Worm (Caenorhabditis elegans): Measurements from ENCODE around the gene T11F8.5.
"Not testable (repeated sequence)": the region's sequence is repeated elsewhere in the genome, so short reads cannot be mapped to it uniquely, and the experiment has no call there.

T11F8.5 gene

DNA sequence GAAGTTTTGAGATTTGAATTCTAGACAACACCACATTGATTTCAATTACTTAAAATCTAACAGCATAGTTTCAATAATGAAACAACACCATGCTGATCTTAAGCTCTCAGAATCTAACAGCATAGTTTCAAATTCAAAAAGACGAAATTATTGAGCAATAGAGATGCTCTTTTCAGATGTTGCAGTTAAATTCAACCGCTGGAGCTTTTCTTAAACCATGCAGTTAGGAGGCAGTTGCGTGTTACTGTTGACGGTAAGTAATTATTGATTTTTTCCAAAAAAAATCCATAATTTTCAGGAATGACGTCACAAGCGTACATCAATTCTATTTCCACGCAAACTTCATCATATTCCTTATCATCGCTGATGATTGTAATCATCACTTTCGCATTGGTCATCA lies at the start of gene T11F8.5:
Gene T11F8.5 (plus strand): TSS at position 301 of the 400 bp plus-strand sequence.
- TF ChIP-seq lin-15B (tag; optimal IDR thresholded peaks at IDR 0.05) (no peak), nhr-25 (tag; optimal IDR thresholded peaks at IDR 0.05) (no peak), ztf-11 (tag; optimal IDR thresholded peaks at IDR 0.05) (no peak), snpc-4 (tag; optimal IDR thresholded peaks at IDR 0.05) (no peak), egl-5 (tag; optimal IDR thresholded peaks at IDR 0.05) (no peak), sea-2 (GFP tag; optimal IDR thresholded peaks at IDR 0.05) (no peak), fos-1 (tag; optimal IDR thresholded peaks at IDR 0.05) (no peak), eor-1 (tag; optimal IDR thresholded peaks at IDR 0.05) (no peak), nhr-77 (tag; optimal IDR thresholded peaks at IDR 0.05) (no peak), nhr-43 (tag; optimal IDR thresholded peaks at IDR 0.05; ENCODE audit: poor library complexity, severe bottlenecking) (no peak), nhr-67 (tag; optimal IDR thresholded peaks at IDR 0.05) (no peak), lin-39 (tag; optimal IDR thresholded peaks at IDR 0.05) (no peak)

DNA sequence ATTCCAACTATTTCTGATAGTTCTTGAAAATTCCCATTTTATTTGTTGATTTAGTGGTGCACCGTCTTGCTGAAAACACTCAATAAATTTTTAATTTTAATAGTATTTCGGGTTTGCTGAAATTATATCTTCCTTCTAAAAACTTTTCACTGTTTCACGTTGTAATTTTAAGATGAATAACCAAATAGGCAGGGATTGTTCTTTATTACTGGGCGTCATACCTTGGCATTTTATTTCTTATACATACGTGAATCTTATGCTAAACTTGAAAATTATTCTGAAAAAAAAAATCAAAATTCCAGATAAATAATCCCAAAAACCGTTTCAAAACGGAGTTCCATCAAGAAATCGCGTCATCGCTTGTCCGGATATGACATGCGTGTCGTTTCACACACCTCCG lies 44.1 kb upstream of the T11F8.5 start, which contains the start of gene mgl-3:
Gene mgl-3 (plus strand): TSS at position 301 of the 400 bp plus-strand sequence.
- TF ChIP-seq mml-1 (tag; optimal IDR thresholded peaks at IDR 0.05) = no peak
- no peak for TF ChIP-seq lin-15B (tag; optimal IDR thresholded peaks at IDR 0.05)
- TF ChIP-seq eor-1 (tag; optimal IDR thresholded peaks at IDR 0.05) = no peak
- no peak for TF ChIP-seq elt-2 (tag; optimal IDR thresholded peaks at IDR 0.05)
- TF ChIP-seq ceh-16 (tag; optimal IDR thresholded peaks at IDR 0.05) = no peak
- no peak for TF ChIP-seq nhr-77 (tag; optimal IDR thresholded peaks at IDR 0.05)
- no peak for TF ChIP-seq ztf-11 (tag; optimal IDR thresholded peaks at IDR 0.05)
- TF ChIP-seq nhr-67 (tag; optimal IDR thresholded peaks at IDR 0.05) = no peak
- no peak for TF ChIP-seq ZK546.5 (tag; optimal IDR thresholded peaks at IDR 0.05)
- no peak for TF ChIP-seq nhr-23 (tag; optimal IDR thresholded peaks at IDR 0.05)
- no peak for TF ChIP-seq ceh-9 (tag; optimal IDR thresholded peaks at IDR 0.05)
- TF ChIP-seq nfya-1 (tag; optimal IDR thresholded peaks at IDR 0.05; ENCODE audit: insufficient read depth) = no peak
- no peak for TF ChIP-seq unc-62 (GFP tag; optimal IDR thresholded peaks at IDR 0.05)
- TF ChIP-seq fkh-2 (tag; optimal IDR thresholded peaks at IDR 0.05) = no peak
- TF ChIP-seq nhr-43 (tag; optimal IDR thresholded peaks at IDR 0.05; ENCODE audit: poor library complexity, severe bottlenecking) = no peak

DNA sequence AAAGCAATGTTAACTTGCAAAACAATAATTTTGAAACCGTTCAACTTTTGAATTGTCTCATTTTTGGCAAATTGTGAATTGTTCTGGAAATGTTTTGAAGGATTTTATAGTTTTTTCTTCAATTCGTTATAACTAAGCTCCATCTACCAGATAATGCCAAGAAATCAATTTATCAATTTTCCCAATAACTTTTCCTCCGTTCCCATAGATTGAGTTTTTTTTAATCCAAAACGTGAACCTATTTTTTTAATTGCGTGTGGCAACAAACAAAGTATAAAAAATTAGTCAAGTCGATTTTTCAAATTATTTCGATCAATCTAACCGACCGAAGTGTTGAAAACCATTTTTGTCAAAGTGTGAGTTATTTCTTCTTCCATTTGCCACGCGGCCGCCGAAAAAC lies 30.2 kb upstream of the T11F8.5 start, which contains the start of gene Y4C6A.4:
Gene Y4C6A.4 (plus strand): TSS at position 301 of the 400 bp plus-strand sequence.
- no peak for TF ChIP-seq nhr-28 (tag; optimal IDR thresholded peaks at IDR 0.05)
- TF ChIP-seq nhr-23 (tag; optimal IDR thresholded peaks at IDR 0.05) = no peak
- no peak for TF ChIP-seq nhr-237 (tag; optimal IDR thresholded peaks at IDR 0.05)

DNA sequence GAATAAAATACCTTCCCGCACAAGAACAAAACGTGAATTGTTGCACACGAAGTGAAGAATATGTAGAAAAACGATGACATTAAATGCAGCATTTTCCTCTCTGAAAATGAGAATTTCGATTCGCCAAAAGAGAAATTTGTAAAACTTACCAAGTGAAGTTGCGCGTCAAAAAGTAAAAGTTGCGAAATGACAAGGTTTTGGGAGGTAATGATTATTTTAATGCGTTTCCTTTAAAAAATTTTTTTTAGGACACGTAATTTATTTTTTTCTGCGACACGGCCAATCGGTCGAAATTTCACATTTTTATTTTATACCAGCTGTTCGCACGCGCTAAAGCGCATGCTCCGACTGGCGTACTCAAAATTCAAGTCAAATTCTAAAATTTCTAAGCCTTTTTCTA lies 26.8 kb upstream of the T11F8.5 start, which contains the start of gene Y4C6A.3:
Gene Y4C6A.3 (minus strand): TSS at position 101 of the 400 bp plus-strand sequence.
- TF ChIP-seq mdl-1, nhr-28, ztf-11 (tag; optimal IDR thresholded peaks at IDR 0.05): not testable (repeated sequence)

DNA sequence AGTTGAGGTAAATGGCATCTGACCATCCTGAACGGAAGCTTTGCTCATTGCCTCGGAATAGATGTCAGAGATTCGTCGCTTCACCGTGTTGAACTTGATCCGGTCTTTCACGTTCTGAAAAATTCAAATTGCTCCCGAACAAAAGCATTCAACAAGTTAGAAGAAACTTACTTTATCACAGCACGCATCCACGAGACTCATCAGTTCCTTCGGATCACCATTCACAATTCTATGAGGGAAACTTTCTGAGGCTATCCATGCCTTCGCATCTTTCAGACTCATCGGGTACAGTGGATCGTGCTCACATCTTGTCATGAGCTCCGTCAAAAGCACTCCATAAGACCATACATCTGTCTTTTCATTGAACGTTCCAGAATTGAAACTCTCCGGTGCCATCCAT lies 20.0 kb upstream of the T11F8.5 start:
- no peak for TF ChIP-seq egl-27 (tag; optimal IDR thresholded peaks at IDR 0.05)
- TF ChIP-seq snpc-4 (tag; optimal IDR thresholded peaks at IDR 0.05) = no peak
- TF ChIP-seq pqm-1 (tag; optimal IDR thresholded peaks at IDR 0.05) = no peak
- TF ChIP-seq nhr-12 (tag; optimal IDR thresholded peaks at IDR 0.05) = no peak
- TF ChIP-seq ceh-82 (tag; optimal IDR thresholded peaks at IDR 0.05) = no peak
- TF ChIP-seq nhr-25 (tag; optimal IDR thresholded peaks at IDR 0.05) = no peak
- no peak for TF ChIP-seq ceh-9 (tag; optimal IDR thresholded peaks at IDR 0.05)
- no peak for TF ChIP-seq lin-39 (tag; optimal IDR thresholded peaks at IDR 0.05)
- no peak for TF ChIP-seq fkh-10 (GFP tag; optimal IDR thresholded peaks at IDR 0.05)
- TF ChIP-seq ceh-16 (tag; optimal IDR thresholded peaks at IDR 0.05) = no peak

DNA sequence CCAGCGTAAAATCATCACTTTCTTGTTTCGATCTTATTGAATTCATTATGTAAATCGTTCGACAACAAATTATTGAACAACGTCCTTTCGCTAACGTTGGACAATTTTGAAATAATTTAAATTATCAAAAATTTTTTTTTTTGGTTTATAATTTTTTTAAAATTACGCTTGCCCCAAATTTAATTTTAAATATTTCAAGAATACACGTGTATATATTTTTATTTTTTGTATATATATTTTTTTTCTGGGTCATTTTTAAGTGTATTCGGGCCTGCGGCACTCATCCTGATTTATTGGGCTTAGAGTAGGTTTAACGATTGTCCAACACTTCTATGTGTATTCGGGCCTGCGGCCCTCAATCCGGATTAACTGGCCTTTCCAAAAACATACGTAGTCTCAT lies 18.4 kb upstream of the T11F8.5 start, which contains the start of gene Y52D5A.2:
Gene Y52D5A.2 (minus strand): TSS at position 101 of the 400 bp plus-strand sequence.
- TF ChIP-seq eor-1, nhr-77, skn-1 (tag; optimal IDR thresholded peaks at IDR 0.05): not testable (repeated sequence)

Data from whole organism, L3 larva.